Worm (Caenorhabditis elegans) whole organism, L3 larva: ENCODE results near the gene F56H9.6.

Experiments used
- ceh-82 ChIP-seq: fragments of 150-350 bp; optimal IDR thresholded peaks from 2 replicates; lab custom pipeline; 2014; ENCODE audit warnings: missing biosample characterization, missing genetic modification characterization
- egl-27 ChIP-seq: sonication (generic microtip); optimal IDR thresholded peaks from 4 replicates; lab custom pipeline; 2017; ENCODE audit warnings: missing biosample characterization, missing genetic modification reagents, missing genetic modification characterization
- egl-5 ChIP-seq: fragments of 150-350 bp; optimal IDR thresholded peaks from 2 replicates; lab custom pipeline; 2017; ENCODE audit warnings: missing biosample characterization, missing genetic modification reagents, missing genetic modification characterization, inconsistent platforms
- jun-1 ChIP-seq: fragments of 150-350 bp; optimal IDR thresholded peaks from 2 replicates; lab custom pipeline; 2014; ENCODE audit warnings: missing biosample characterization, missing genetic modification reagents, missing genetic modification characterization
- lin-39 ChIP-seq: fragments of 150-350 bp; optimal IDR thresholded peaks from 2 replicates; lab custom pipeline; 2018; ENCODE audit warnings: missing biosample characterization, missing genetic modification reagents, missing genetic modification characterization
- nhr-11 ChIP-seq: fragments of 150-350 bp; optimal IDR thresholded peaks from 2 replicates; lab custom pipeline; 2014; ENCODE audit warnings: missing biosample characterization, missing genetic modification characterization
- nhr-237 ChIP-seq: fragments of 150-350 bp; optimal IDR thresholded peaks from 2 replicates; lab custom pipeline; 2014; ENCODE audit warnings: missing biosample characterization, missing genetic modification characterization
- nhr-43 ChIP-seq: sonication (generic microtip); optimal IDR thresholded peaks from 2 replicates; lab custom pipeline; 2016; ENCODE audit warnings: mild to moderate bottlenecking, missing genetic modification characterization, missing compliant biosample characterization; ENCODE audit not compliant: poor library complexity, severe bottlenecking
- nhr-77 ChIP-seq: fragments of 150-350 bp; optimal IDR thresholded peaks from 2 replicates; lab custom pipeline; 2014; ENCODE audit warnings: missing biosample characterization, missing genetic modification characterization
- sea-2 ChIP-seq: fragments of 150-350 bp; sonication (generic microtip); optimal IDR thresholded peaks from 4 replicates; lab custom pipeline; 2014; ENCODE audit warnings: missing biosample characterization, missing genetic modification reagents, missing genetic modification characterization
- unc-39 ChIP-seq: sonication (generic microtip); optimal IDR thresholded peaks from 4 replicates; lab custom pipeline; 2017; ENCODE audit warnings: missing biosample characterization, missing genetic modification characterization
- zag-1 ChIP-seq: fragments of 150-350 bp; optimal IDR thresholded peaks from 2 replicates; lab custom pipeline; 2014; ENCODE audit warnings: missing biosample characterization, missing genetic modification characterization
- ztf-11 ChIP-seq: fragments of 150-350 bp; optimal IDR thresholded peaks from 2 replicates; lab custom pipeline; 2014; ENCODE audit warnings: missing biosample characterization, missing genetic modification characterization

DNA sequence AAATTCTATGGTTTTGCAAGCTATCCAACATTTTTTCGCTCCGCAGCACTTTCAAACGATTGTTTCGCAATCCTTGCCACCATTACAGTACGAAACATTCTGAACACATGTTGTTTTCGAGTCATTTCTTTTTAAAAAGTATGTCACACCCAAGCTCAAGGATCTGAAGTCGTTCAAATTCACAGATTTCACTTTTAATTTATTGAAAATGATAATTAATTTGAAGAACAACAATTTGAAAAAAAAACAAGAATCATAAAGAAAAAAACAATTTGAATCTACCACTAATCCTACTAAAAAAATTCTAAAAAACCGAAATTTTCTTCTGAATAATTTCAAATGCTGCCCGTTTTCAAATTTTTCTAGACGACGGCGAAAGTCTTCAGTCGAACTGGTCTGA, 37.3 kb downstream of the F56H9.6 start, which contains the start of gene C14C10.2:
- TF ChIP-seq jun-1: no peak
- TF ChIP-seq nhr-237 (tag; lab: Kevin White, UChicago): no peak
- TF ChIP-seq ztf-11 (tag; lab: Kevin White, UChicago): no peak
- no peak for TF ChIP-seq zag-1 (tag; lab: Kevin White, UChicago)
- no peak for TF ChIP-seq nhr-11
- no peak for TF ChIP-seq egl-5 (tag; lab: Kevin White, UChicago)
- TF ChIP-seq egl-27 (tag; lab: Kevin White, UChicago): no peak
- no peak for TF ChIP-seq nhr-43 (tag; lab: Kevin White, UChicago)
- no peak for TF ChIP-seq nhr-77
- TF ChIP-seq ceh-82 (tag; lab: Kevin White, UChicago): no peak
- TF ChIP-seq lin-39: no peak
- TF ChIP-seq sea-2 (GFP tag; lab: Kevin White, UChicago): no peak
- no peak for TF ChIP-seq unc-39
